Fruit fly (Drosophila melanogaster) Kc167 (cell line): Measurements from ENCODE around the gene CG6833.

ENCODE experiments used
- Myc ChIP-seq: fragments of >200 bp; optimal IDR thresholded peaks from 2 replicates; lab custom pipeline; 2017; ENCODE audit warnings: missing external identifiers
- Sin3A ChIP-seq: fragments of >200 bp; optimal IDR thresholded peaks from 2 replicates; lab custom pipeline; 2018; ENCODE audit warnings: missing external identifiers
- h ChIP-seq: fragments of >200 bp; optimal IDR thresholded peaks from 3 replicates; lab custom pipeline; 2018; ENCODE audit warnings: missing external identifiers
- insv ChIP-seq: fragments of >200 bp; optimal IDR thresholded peaks from 3 replicates; lab custom pipeline; 2018; ENCODE audit warnings: missing external identifiers
- psq ChIP-seq: fragments of >200 bp; optimal IDR thresholded peaks from 2 replicates; lab custom pipeline; 2017; ENCODE audit warnings: missing external identifiers
- ttk ChIP-seq: sonication (Bioruptor generic); optimal IDR thresholded peaks from 2 replicates; lab custom pipeline; 2017; ENCODE audit warnings: missing external identifiers

Gene CG6833

dm6 chr3L:14089516-14089915 lies 38.5 kb downstream of the CG6833 start:
- TF ChIP-seq Sin3A (lab: Kevin White, UChicago), result no peak
- TF ChIP-seq h, result no peak
- TF ChIP-seq insv (lab: Kevin White, UChicago), result no peak
- no peak for TF ChIP-seq psq (lab: Kevin White, UChicago)
- TF ChIP-seq ttk (lab: Kevin White, UChicago), result no peak
- TF ChIP-seq Myc, result no peak

- no peak for TF ChIP-seq insv (lab: Kevin White, UChicago)
- no peak for TF ChIP-seq h
- TF ChIP-seq psq (lab: Kevin White, UChicago), result no peak
- no peak for TF ChIP-seq Myc
- TF ChIP-seq Sin3A (lab: Kevin White, UChicago), result no peak
- TF ChIP-seq ttk (lab: Kevin White, UChicago), result no peak
These were observed 47.0 kb downstream of the CG6833 start, which contains the start of gene Fbp1 for dm6 chr3L:14097941-14098545. TSS of gene Fbp1 (minus strand) at chr3L:14098053.

dm6 chr3L:14100058-14100457 lies 49.1 kb downstream of the CG6833 start:
- no peak for TF ChIP-seq h
- no peak for TF ChIP-seq Myc
- no peak for TF ChIP-seq insv (lab: Kevin White, UChicago)
- TF ChIP-seq ttk (lab: Kevin White, UChicago), result no peak

DNA sequence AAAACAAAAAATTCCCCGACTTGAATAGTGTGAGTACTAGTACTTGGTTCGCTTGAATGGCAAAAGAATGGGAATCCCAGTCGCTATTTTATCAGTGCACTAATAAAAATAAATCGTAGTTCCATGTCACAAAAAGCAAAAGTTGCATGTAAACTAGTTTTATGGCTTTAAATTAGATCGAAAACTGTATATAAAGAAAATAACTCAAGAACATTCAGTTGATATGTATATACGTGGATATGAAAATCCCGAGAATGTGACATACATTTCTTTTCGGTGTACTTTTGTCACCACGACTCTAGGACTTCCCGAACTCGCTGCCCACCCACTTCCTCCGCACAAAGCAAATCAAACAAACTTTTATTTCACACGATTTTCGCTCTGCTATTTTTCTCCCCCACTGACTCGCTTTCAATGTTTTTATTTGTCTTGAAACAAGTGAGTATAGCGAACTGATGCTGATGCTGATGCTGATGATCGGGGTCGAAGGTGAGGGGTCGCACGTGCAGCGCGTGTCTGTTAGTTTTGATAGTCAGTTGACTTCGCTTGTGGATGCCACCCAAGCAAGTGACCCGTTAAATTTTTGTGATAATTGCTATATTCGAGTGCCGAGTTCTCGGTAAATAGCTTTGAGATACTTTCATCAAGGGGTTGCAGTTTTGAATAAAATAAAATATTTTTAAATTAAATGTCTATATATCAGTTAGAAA lies 50.6 kb downstream of the CG6833 start:
- TF ChIP-seq insv (lab: Kevin White, UChicago) (no peak), h (no peak), ttk (lab: Kevin White, UChicago) (no peak), psq (lab: Kevin White, UChicago) (no peak), Myc (no peak)
